Worm (Caenorhabditis elegans) whole organism, midembryonic: ENCODE data around the gene W10G11.1.

Experiments used
- T22C8.4 ChIP-seq: fragments of 200-800 bp; sonication (Bioruptor generic); IDR thresholded peaks from 2 replicates; pipeline ENCODE4 v1.3.6; 2022; ENCODE audit warnings: missing genetic modification characterization, missing compliant biosample characterization
- cog-1 ChIP-seq: sonication (generic microtip); optimal IDR thresholded peaks from 2 replicates; lab custom pipeline; 2016; ENCODE audit warnings: missing genetic modification characterization, missing compliant biosample characterization
- flt-1 ChIP-seq: fragments of 200-800 bp; sonication (Bioruptor generic); IDR thresholded peaks from 2 replicates; pipeline ENCODE4 v1.3.6; 2022; ENCODE audit warnings: missing genetic modification characterization, missing compliant biosample characterization
- klf-2 ChIP-seq: fragments of 200-800 bp; sonication (Bioruptor generic); conservative IDR thresholded peaks from 2 replicates; pipeline ENCODE4 v1.3.6; 2022; ENCODE audit warnings: missing genetic modification reagents, missing genetic modification characterization, missing compliant biosample characterization
- med-1 ChIP-seq: sonication (generic microtip); optimal IDR thresholded peaks from 2 replicates; lab custom pipeline; 2017; ENCODE audit warnings: missing genetic modification characterization, mild to moderate bottlenecking, missing compliant biosample characterization, antibody characterized with exemption, missing genetic modification reagents; ENCODE audit not compliant: insufficient read depth
- ref-1 ChIP-seq: fragments of 200-800 bp; sonication (Bioruptor generic); conservative IDR thresholded peaks from 2 replicates; pipeline ENCODE4 v1.3.6; 2022; ENCODE audit warnings: missing genetic modification reagents, missing genetic modification characterization, missing compliant biosample characterization
- tab-1 ChIP-seq: fragments of 200-800 bp; sonication (Bioruptor generic); IDR thresholded peaks from 2 replicates; pipeline ENCODE4 v1.3.6; 2022; ENCODE audit warnings: missing genetic modification characterization, missing compliant biosample characterization
- ztf-23 ChIP-seq: fragments of 200-800 bp; sonication (Bioruptor generic); IDR thresholded peaks from 2 replicates; pipeline ENCODE4 v1.3.6; 2022; ENCODE audit warnings: missing genetic modification reagents, missing genetic modification characterization, missing compliant biosample characterization
- ztf-29 ChIP-seq: fragments of 200-800 bp; sonication (Bioruptor generic); IDR thresholded peaks from 2 replicates; pipeline ENCODE4 v1.3.6; 2022; ENCODE audit warnings: missing genetic modification reagents, missing genetic modification characterization, missing compliant biosample characterization

W10G11.1 gene

DNA sequence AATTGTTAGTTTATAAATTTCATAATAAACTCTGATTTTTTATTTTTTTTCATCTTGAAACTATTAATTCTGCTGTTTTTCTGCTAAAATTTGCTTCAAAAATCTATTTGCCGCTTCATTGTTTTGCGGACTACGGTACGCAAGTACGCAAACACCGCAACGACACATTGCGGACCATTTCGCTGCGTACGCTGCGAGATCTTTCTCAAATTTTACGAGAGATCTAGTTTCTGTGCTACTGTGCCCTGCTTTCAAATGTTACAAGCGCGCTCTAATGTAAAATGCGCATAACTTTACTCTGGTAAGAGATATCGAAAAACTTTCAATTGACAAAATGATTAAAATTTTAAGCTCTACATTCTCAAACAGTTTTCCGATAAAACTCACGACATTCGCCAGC is 36.9 kb downstream of the W10G11.1 start:
- peak; percentile 74 for TF ChIP-seq flt-1 (GFP tag; lab: Robert Waterston, UW)

DNA sequence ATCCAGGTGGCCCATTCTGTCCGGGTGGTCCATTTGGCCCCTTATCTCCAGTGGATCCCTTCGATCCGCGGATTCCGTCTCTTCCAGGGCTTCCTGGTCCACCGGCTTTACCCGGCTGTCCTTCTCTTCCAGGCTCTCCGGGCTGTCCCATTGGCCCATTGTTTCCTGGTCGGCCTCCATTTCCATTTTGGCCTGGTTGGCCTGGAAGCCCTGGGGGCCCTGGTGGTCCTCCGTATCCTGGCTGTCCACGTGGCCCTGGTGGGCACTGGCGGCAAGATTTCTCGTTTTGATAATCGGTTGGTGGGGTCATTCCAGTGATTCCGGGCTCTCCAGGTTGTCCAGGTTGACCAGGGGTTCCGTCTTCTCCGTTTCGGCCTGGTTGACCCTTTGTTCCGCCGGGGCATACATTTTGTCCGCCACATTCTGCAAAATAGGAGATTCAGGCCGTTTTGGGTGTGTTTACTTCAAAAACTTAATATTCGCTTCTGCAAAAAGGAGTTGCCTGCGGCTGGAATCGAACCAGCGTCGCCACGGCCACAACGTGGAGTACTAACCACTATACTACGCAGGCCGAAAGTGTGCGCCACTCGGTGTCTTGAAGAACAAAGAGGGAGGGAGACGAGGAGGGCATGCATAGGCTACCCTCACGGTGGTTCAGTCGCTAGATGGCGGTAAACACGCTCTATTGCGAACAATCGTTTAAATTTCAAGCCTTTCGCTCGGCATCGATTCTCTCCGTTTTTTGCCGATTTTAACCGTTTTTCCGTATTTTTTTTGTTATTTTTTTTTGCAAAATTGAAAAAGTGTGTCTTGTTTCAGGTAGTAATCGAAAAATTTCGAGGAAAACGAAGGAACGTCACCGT is 39.3 kb downstream of the W10G11.1 start, which contains the start of gene W09G10.9:
TSS of gene W09G10.9 (plus strand) at position 813 of the 863 bp plus-strand sequence.
- TF ChIP-seq tab-1 (GFP tag; lab: Robert Waterston, UW) (peak; percentile 96), cog-1 (tag; lab: Kevin White, UChicago) (peak; percentile 4), ref-1 (GFP tag; lab: Robert Waterston, UW) (peak; percentile 89), ztf-29 (peak; percentile 87), flt-1 (GFP tag; lab: Robert Waterston, UW) (peak; percentile 95), ztf-23 (GFP tag; lab: Robert Waterston, UW) (peak; percentile 93), med-1 (GFP tag; lab: Kevin White, UChicago) (peak; percentile 43), T22C8.4 (GFP tag; lab: Robert Waterston, UW) (peak; percentile 92), klf-2 (GFP tag; lab: Robert Waterston, UW) (peak; percentile 91)

DNA sequence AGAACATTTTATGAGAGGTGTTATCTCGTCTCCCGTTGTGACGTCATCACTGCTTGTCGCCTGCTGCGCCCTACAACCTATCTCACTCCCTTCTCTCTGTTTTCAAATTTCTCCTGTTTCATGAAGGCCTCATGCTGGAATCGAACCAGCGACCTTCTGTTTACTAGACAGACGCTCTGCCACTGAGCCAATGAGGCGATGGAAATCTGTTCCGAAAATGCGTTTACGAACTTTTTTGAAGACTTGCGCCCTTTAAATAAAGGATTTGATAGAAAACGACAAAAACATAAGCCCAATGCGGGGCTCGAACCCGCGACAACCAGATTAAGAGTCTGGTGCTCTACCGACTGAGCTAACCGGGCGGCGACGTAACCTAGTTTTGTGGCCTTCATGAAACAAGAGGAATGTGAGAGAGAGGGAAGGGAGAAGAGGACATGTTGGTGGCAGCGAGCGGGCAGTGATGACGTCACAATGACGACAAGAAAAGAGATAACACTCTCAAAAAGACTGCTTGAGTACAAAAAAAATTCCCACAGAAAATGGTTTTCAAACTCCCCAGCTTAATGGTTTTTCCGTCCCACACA is 41.4 kb downstream of the W10G11.1 start, which contains the start of gene clec-126:
TSS of gene clec-126 (plus strand) at position 534 of the 584 bp plus-strand sequence.
- TF ChIP-seq med-1 (GFP tag; lab: Kevin White, UChicago) (peak; percentile 62), ref-1 (GFP tag; lab: Robert Waterston, UW) (peak; percentile 81), flt-1 (GFP tag; lab: Robert Waterston, UW) (peak; percentile 93), ztf-29 (peak; percentile 86; the same call in 1 of the 2 replicates), ztf-23 (GFP tag; lab: Robert Waterston, UW) (peak; percentile 87; the same call in 1 of the 2 replicates), tab-1 (GFP tag; lab: Robert Waterston, UW) (peak; percentile 89), T22C8.4 (GFP tag; lab: Robert Waterston, UW) (peak; percentile 88), klf-2 (GFP tag; lab: Robert Waterston, UW) (peak; percentile 84), cog-1 (tag; lab: Kevin White, UChicago) (peak; percentile 87)

DNA sequence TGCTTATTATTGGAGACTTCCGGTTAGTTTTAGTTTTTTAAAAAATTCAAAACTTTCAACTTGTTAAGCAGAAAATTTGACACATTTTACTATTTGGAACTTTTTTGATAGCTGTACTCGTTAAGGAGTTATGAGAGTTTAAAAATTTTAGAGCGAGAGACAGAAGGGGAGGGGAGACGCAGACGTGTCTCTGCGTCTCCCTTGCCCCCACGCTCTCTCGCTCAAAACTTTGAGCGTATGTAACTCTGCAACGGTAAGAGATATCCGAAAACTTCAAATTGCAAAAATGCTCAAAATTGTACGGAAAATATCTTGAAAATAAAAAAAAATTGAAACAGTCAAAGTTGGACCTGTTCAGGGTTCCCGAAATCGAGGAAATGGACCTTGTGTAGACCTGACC is 44.3 kb downstream of the W10G11.1 start:
- TF ChIP-seq ztf-23 (GFP tag; lab: Robert Waterston, UW) (no peak), med-1 (GFP tag; lab: Kevin White, UChicago) (no peak), ztf-29 (no peak), T22C8.4 (GFP tag; lab: Robert Waterston, UW) (no peak), flt-1 (GFP tag; lab: Robert Waterston, UW) (no peak), tab-1 (GFP tag; lab: Robert Waterston, UW) (no peak), cog-1 (tag; lab: Kevin White, UChicago) (no peak), ref-1 (GFP tag; lab: Robert Waterston, UW) (no peak), klf-2 (GFP tag; lab: Robert Waterston, UW) (no peak)

DNA sequence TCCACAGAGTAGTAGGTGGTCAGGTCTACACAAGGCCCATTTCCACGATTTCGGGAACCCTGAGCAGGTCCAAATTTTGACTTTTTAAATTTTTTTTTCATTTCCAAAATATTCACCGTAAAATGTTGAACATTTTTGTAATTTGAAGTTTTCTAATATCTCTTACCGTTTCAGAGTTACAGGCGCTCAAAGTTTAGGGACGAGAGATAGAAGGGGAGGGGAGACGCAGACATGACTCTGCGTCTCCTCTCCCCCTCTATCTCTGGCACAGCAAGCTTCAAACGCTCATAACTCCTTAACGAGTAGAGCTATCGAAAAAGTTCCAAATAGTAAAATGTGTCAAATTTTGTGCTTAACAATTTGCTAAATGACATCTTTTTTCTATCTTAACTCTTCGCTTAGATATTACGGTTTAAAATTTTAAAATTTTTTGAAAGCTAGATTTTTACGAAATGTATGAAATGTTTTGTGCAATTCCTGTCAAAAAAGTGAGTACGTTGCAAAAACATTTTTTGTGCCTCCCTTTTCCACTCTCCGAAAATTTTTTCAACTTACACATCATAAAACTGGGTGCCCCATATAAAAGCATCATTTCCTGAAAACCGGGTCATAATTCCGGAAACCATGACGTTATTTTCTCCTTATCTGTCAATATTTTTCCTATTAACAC is 45.0 kb downstream of the W10G11.1 start, which contains the start of the genes Y49F6B.14 and clec-125:
TSS of gene Y49F6B.14 (minus strand) at position 101 of the 670 bp plus-strand sequence.
TSS of gene clec-125 (plus strand) at position 620 of the 670 bp plus-strand sequence.
- TF ChIP-seq tab-1 (GFP tag; lab: Robert Waterston, UW) (no peak), med-1 (GFP tag; lab: Kevin White, UChicago) (no peak), T22C8.4 (GFP tag; lab: Robert Waterston, UW) (no peak), ref-1 (GFP tag; lab: Robert Waterston, UW) (no peak), cog-1 (tag; lab: Kevin White, UChicago) (no peak), flt-1 (GFP tag; lab: Robert Waterston, UW) (no peak), ztf-23 (GFP tag; lab: Robert Waterston, UW) (no peak), ztf-29 (no peak), klf-2 (GFP tag; lab: Robert Waterston, UW) (no peak)

DNA sequence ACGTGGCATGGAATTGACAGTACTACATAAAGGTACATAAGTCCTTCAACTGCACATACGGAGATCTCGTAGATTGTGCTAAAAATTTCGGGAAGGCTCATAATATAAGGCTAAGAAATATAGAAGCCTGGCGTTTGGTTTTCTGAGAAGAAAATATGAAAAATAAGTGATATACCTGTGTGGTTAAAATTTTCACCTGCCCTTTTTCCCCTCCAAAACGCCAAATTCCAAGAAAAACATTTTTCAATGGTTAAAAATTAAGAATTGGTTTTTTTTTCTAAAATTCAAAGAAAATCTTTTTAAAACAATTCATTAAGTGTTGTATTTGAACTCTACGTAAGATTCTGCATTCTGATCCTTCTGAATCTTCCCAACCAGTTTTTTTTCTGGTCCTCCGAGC is 45.9 kb downstream of the W10G11.1 start, which contains the start of gene srz-5:
TSS of gene srz-5 (minus strand) at position 101 of the 400 bp plus-strand sequence.
- TF ChIP-seq ref-1 (GFP tag; lab: Robert Waterston, UW) (no peak), cog-1 (tag; lab: Kevin White, UChicago) (no peak), T22C8.4 (GFP tag; lab: Robert Waterston, UW) (no peak), tab-1 (GFP tag; lab: Robert Waterston, UW) (no peak), flt-1 (GFP tag; lab: Robert Waterston, UW) (no peak), ztf-29 (no peak), med-1 (GFP tag; lab: Kevin White, UChicago) (no peak), klf-2 (GFP tag; lab: Robert Waterston, UW) (no peak), ztf-23 (GFP tag; lab: Robert Waterston, UW) (no peak)

DNA sequence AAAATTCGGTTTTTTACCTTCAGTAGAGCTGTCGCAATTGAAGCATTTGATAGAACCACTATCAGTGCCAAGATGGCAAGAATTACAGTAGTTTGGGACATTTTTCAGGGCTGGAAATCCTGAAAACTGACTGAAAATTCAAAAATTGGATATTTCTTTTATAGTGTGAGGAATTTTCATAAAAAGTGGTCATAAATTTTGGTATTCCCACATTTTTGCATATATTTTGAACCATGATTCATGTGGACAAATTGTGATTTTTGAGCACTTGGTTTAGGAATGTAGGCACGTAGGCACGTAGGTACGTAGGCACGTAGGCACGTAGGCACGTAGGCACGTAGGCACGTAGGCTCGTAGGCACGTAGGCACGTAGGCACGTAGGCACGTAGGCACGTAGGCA is 48.3 kb downstream of the W10G11.1 start, which contains the start of gene Y49F6B.19:
TSS of gene Y49F6B.19 (minus strand) at position 101 of the 400 bp plus-strand sequence.
- no peak for TF ChIP-seq T22C8.4 (GFP tag; lab: Robert Waterston, UW)
- TF ChIP-seq ref-1 (GFP tag; lab: Robert Waterston, UW): no peak
- no peak for TF ChIP-seq cog-1 (tag; lab: Kevin White, UChicago)
- no peak for TF ChIP-seq med-1 (GFP tag; lab: Kevin White, UChicago)
- no peak for TF ChIP-seq klf-2 (GFP tag; lab: Robert Waterston, UW)
- no peak for TF ChIP-seq tab-1 (GFP tag; lab: Robert Waterston, UW)
- no peak for TF ChIP-seq ztf-23 (GFP tag; lab: Robert Waterston, UW)
- no peak for TF ChIP-seq flt-1 (GFP tag; lab: Robert Waterston, UW)
- TF ChIP-seq ztf-29: no peak
